Fruit fly (Drosophila melanogaster) whole organism, adult: ENCODE measurements around the gene Sym.

Experiments used
- CG11617 ChIP-seq: fragments of 200-800 bp; sonication (Bioruptor generic); optimal IDR thresholded peaks from 2 replicates; lab custom pipeline; 2017; ENCODE audit warnings: mild to moderate bottlenecking, missing biosample characterization, missing genetic modification reagents, missing genetic modification characterization
- CG12768 ChIP-seq: fragments of 200-800 bp; sonication (Bioruptor generic); optimal IDR thresholded peaks from 2 replicates; lab custom pipeline; 2017; ENCODE audit warnings: missing biosample characterization, missing genetic modification characterization, mild to moderate bottlenecking, moderate library complexity, missing genetic modification reagents
- CG14711 ChIP-seq: fragments of 200-800 bp; sonication (Bioruptor generic); optimal IDR thresholded peaks from 2 replicates; lab custom pipeline; 2018; ENCODE audit warnings: missing biosample characterization, mild to moderate bottlenecking, missing genetic modification characterization, moderate library complexity
- CG1620 ChIP-seq: fragments of 200-800 bp; sonication (Bioruptor generic); optimal IDR thresholded peaks from 2 replicates; lab custom pipeline; 2016; ENCODE audit warnings: missing biosample characterization, missing genetic modification characterization
- CG33017 ChIP-seq: fragments of 200-800 bp; sonication (Bioruptor generic); optimal IDR thresholded peaks from 2 replicates; lab custom pipeline; 2018; ENCODE audit warnings: missing biosample characterization, mild to moderate bottlenecking, missing genetic modification characterization, moderate library complexity
- CG5204 ChIP-seq: fragments of 200-800 bp; sonication (Bioruptor generic); optimal IDR thresholded peaks from 2 replicates; lab custom pipeline; 2016; ENCODE audit warnings: missing biosample characterization, missing genetic modification characterization
- CG7045 ChIP-seq: fragments of 200-800 bp; sonication (Bioruptor generic); optimal IDR thresholded peaks from 2 replicates; lab custom pipeline; 2017; ENCODE audit warnings: missing biosample characterization, mild to moderate bottlenecking, missing genetic modification characterization
- CG7101 ChIP-seq: fragments of 200-800 bp; sonication (Bioruptor generic); optimal IDR thresholded peaks from 2 replicates; lab custom pipeline; 2018; ENCODE audit warnings: missing biosample characterization, mild to moderate bottlenecking, missing genetic modification characterization, moderate library complexity
- Clk ChIP-seq: fragments of 200-800 bp; sonication (Bioruptor generic); optimal IDR thresholded peaks from 2 replicates; lab custom pipeline; 2017; ENCODE audit warnings: missing biosample characterization, missing genetic modification characterization
- Crg-1 ChIP-seq: fragments of 200-800 bp; sonication (Bioruptor generic); optimal IDR thresholded peaks from 2 replicates; lab custom pipeline; 2016; ENCODE audit warnings: missing biosample characterization, missing genetic modification characterization
- Hr96 ChIP-seq: fragments of 200-800 bp; sonication (Bioruptor generic); optimal IDR thresholded peaks from 2 replicates; lab custom pipeline; 2016; ENCODE audit warnings: missing biosample characterization, missing genetic modification characterization
- Mnt ChIP-seq: fragments of 200-800 bp; sonication (Bioruptor generic); optimal IDR thresholded peaks from 2 replicates; lab custom pipeline; 2016; ENCODE audit warnings: missing biosample characterization, mild to moderate bottlenecking, missing genetic modification characterization
- bab1 ChIP-seq: fragments of 200-800 bp; sonication (Bioruptor generic); optimal IDR thresholded peaks from 3 replicates; lab custom pipeline; 2019; ENCODE audit warnings: missing biosample characterization, mild to moderate bottlenecking, missing genetic modification characterization, moderate library complexity
- cic ChIP-seq: fragments of 200-800 bp; sonication (Bioruptor generic); optimal IDR thresholded peaks from 2 replicates; lab custom pipeline; 2017; ENCODE audit warnings: missing biosample characterization, mild to moderate bottlenecking, missing genetic modification characterization, moderate library complexity
- cnc ChIP-seq, 2 experiments: fragments of >200 bp; optimal IDR thresholded peaks; 2 replicates each; lab custom pipeline; 2017
- kay ChIP-seq: fragments of 200-800 bp; sonication (Bioruptor generic); peaks from one replicate; lab custom pipeline; 2016; ENCODE audit warnings: missing biosample characterization, missing genetic modification characterization, borderline replicate concordance
- ovo ChIP-seq: fragments of 200-800 bp; sonication (Bioruptor generic); optimal IDR thresholded peaks from 2 replicates; lab custom pipeline; 2016; ENCODE audit warnings: missing biosample characterization, missing genetic modification characterization
- pad ChIP-seq: fragments of 200-800 bp; sonication (Bioruptor generic); optimal IDR thresholded peaks from 3 replicates; lab custom pipeline; 2017; ENCODE audit warnings: missing biosample characterization, missing genetic modification characterization, mild to moderate bottlenecking, moderate library complexity, missing genetic modification reagents
- tj ChIP-seq: fragments of 200-800 bp; sonication (Bioruptor generic); optimal IDR thresholded peaks from 3 replicates; lab custom pipeline; 2017; ENCODE audit warnings: missing biosample characterization, mild to moderate bottlenecking, missing genetic modification characterization, moderate library complexity
- toe ChIP-seq: fragments of 200-800 bp; sonication (Bioruptor generic); optimal IDR thresholded peaks from 2 replicates; lab custom pipeline; 2016; ENCODE audit warnings: missing biosample characterization, missing genetic modification characterization

The Sym gene

dm6 chr3R:5760980-5761379, 18.7 kb upstream of the Sym start:
- TF ChIP-seq Crg-1 (GFP tag; lab: Kevin White, UChicago) (no peak), CG7101 (peak; percentile 64), CG12768 (peak; percentile 22)

dm6 chr3R:5758624-5759209, 16.4 kb upstream of the Sym start, which contains the start of gene Sec8:
Gene Sec8, minus strand, starts transcription at chr3R:5758997.
- TF ChIP-seq CG7045 (GFP tag; lab: Kevin White, UChicago) (no peak), Clk (GFP tag; lab: Kevin White, UChicago) (no peak), toe (no peak), CG14711 (tag; lab: Kevin White, UChicago) (peak; percentile 25), Hr96 (GFP tag; lab: Kevin White, UChicago) (peak; percentile 24), CG11617 (peak; percentile 8), CG5204 (GFP tag; lab: Kevin White, UChicago) (no peak), CG12768 (no peak), CG7101 (peak; percentile 45), CG33017 (peak; percentile 7), bab1 (GFP tag; lab: Kevin White, UChicago) (peak; percentile 63), cnc (optimal IDR thresholded peaks at IDR 0.05; lab: Kevin White, UChicago) (no peak), CG1620 (peak; percentile 30), cic (GFP tag; lab: Kevin White, UChicago) (no peak), ovo (GFP tag; lab: Kevin White, UChicago) (no peak), Mnt (GFP tag; lab: Kevin White, UChicago) (peak; percentile 31), Crg-1 (GFP tag; lab: Kevin White, UChicago) (peak; percentile 25), pad (GFP tag; lab: Kevin White, UChicago) (peak; percentile 2), kay (no peak), tj (no peak)

dm6 chr3R:5754594-5754993, 12.3 kb upstream of the Sym start, which contains the start of gene Dcps:
Gene Dcps, minus strand, starts transcription at chr3R:5754774.
- no peak for TF ChIP-seq CG7045 (GFP tag; lab: Kevin White, UChicago)
- TF ChIP-seq ovo (GFP tag; lab: Kevin White, UChicago), result no peak
- TF ChIP-seq bab1 (GFP tag; lab: Kevin White, UChicago), result peak; percentile 32
- TF ChIP-seq kay, result peak; percentile 74
- TF ChIP-seq cnc (optimal IDR thresholded peaks at IDR 0.05; lab: Kevin White, UChicago), result no peak
- no peak for TF ChIP-seq Hr96 (GFP tag; lab: Kevin White, UChicago)
- no peak for TF ChIP-seq CG33017
- TF ChIP-seq CG5204 (GFP tag; lab: Kevin White, UChicago), result no peak

dm6 chr3R:5746646-5747045, 4.4 kb upstream of the Sym start:
- TF ChIP-seq toe, result no peak
- TF ChIP-seq CG5204 (GFP tag; lab: Kevin White, UChicago), result no peak
- no peak for TF ChIP-seq cic (GFP tag; lab: Kevin White, UChicago)
- no peak for TF ChIP-seq CG12768
- TF ChIP-seq Crg-1 (GFP tag; lab: Kevin White, UChicago), result no peak
- no peak for TF ChIP-seq CG33017
- TF ChIP-seq pad (GFP tag; lab: Kevin White, UChicago), result no peak
- no peak for TF ChIP-seq Mnt (GFP tag; lab: Kevin White, UChicago)

- TF ChIP-seq cic (GFP tag; lab: Kevin White, UChicago) (no peak), Clk (GFP tag; lab: Kevin White, UChicago) (no peak), CG14711 (tag; lab: Kevin White, UChicago) (no peak), CG7045 (GFP tag; lab: Kevin White, UChicago) (no peak)
Observed at dm6 chr3R:5737263-5737662, 5.0 kb downstream of the Sym start.

- peak; percentile 76 for TF ChIP-seq CG14711 (tag; lab: Kevin White, UChicago)
- peak; percentile 61 for TF ChIP-seq tj
- no peak for TF ChIP-seq CG5204 (GFP tag; lab: Kevin White, UChicago)
- no peak for TF ChIP-seq Hr96 (GFP tag; lab: Kevin White, UChicago)
- no peak for TF ChIP-seq Clk (GFP tag; lab: Kevin White, UChicago)
- TF ChIP-seq Crg-1 (GFP tag; lab: Kevin White, UChicago), result peak; percentile 33
- TF ChIP-seq toe, result no peak
- TF ChIP-seq CG7045 (GFP tag; lab: Kevin White, UChicago), result peak; percentile 81
- peak; percentile 52 for TF ChIP-seq ovo (GFP tag; lab: Kevin White, UChicago)
- TF ChIP-seq kay, result no peak
- TF ChIP-seq bab1 (GFP tag; lab: Kevin White, UChicago), result peak; percentile 73
- peak; percentile 69 for TF ChIP-seq CG12768
- TF ChIP-seq CG7101, result peak; percentile 80
- peak; percentile 80 for TF ChIP-seq CG33017
- peak; percentile 4 for TF ChIP-seq Mnt (GFP tag; lab: Kevin White, UChicago)
- peak; percentile 91 for TF ChIP-seq CG11617
- TF ChIP-seq cic (GFP tag; lab: Kevin White, UChicago), result peak; percentile 18
- peak; percentile 67 for TF ChIP-seq pad (GFP tag; lab: Kevin White, UChicago)
- TF ChIP-seq CG1620, result peak; percentile 22
Observed at dm6 chr3R:5736305-5736869, 5.9 kb downstream of the Sym start, which contains the start of the genes CG2100 and CG1236. Gene CG2100, minus strand, starts transcription at chr3R:5736355. Gene CG1236, plus strand, starts transcription at chr3R:5736748.

- TF ChIP-seq ovo (GFP tag; lab: Kevin White, UChicago), result peak; percentile 14
- no peak for TF ChIP-seq cic (GFP tag; lab: Kevin White, UChicago)
Observed at dm6 chr3R:5733181-5733580, 9.1 kb downstream of the Sym start, which contains the start of gene CG1239. Gene CG1239, plus strand, starts transcription at chr3R:5733513.
